Worm (Caenorhabditis elegans) whole organism, L3 larva: Measurements from ENCODE around the gene B0334.10.

Experiments
- R02D3.7 ChIP-seq: fragments of 150-350 bp; optimal IDR thresholded peaks from 2 replicates; lab custom pipeline; 2014; ENCODE audit warnings: missing biosample characterization, missing genetic modification characterization
- ZK546.5 ChIP-seq: sonication (generic microtip); optimal IDR thresholded peaks from 2 replicates; lab custom pipeline; 2017; ENCODE audit warnings: missing biosample characterization, missing genetic modification characterization
- aly-2 ChIP-seq: fragments of 150-350 bp; optimal IDR thresholded peaks from 2 replicates; lab custom pipeline; 2014; ENCODE audit warnings: missing biosample characterization, missing genetic modification characterization
- ama-1 ChIP-seq: fragments of 150-350 bp; optimal IDR thresholded peaks from 2 replicates; lab custom pipeline; 2018
- ceh-16 ChIP-seq: sonication (generic microtip); optimal IDR thresholded peaks from 2 replicates; lab custom pipeline; 2017; ENCODE audit warnings: missing biosample characterization, missing genetic modification characterization
- ceh-28 ChIP-seq: fragments of 150-350 bp; optimal IDR thresholded peaks from 2 replicates; lab custom pipeline; 2014; ENCODE audit warnings: missing biosample characterization, missing genetic modification reagents, missing genetic modification characterization
- ceh-82 ChIP-seq: fragments of 150-350 bp; optimal IDR thresholded peaks from 2 replicates; lab custom pipeline; 2014; ENCODE audit warnings: missing biosample characterization, missing genetic modification characterization
- ceh-9 ChIP-seq: sonication (generic microtip); optimal IDR thresholded peaks from 2 replicates; lab custom pipeline; 2018; ENCODE audit warnings: missing biosample characterization, missing genetic modification characterization
- daf-12 ChIP-seq: fragments of 150-350 bp; optimal IDR thresholded peaks from 2 replicates; lab custom pipeline; 2014; ENCODE audit warnings: missing biosample characterization, missing genetic modification reagents, missing genetic modification characterization
- egl-27 ChIP-seq: sonication (generic microtip); optimal IDR thresholded peaks from 4 replicates; lab custom pipeline; 2017; ENCODE audit warnings: missing biosample characterization, missing genetic modification reagents, missing genetic modification characterization
- egl-5 ChIP-seq: fragments of 150-350 bp; optimal IDR thresholded peaks from 2 replicates; lab custom pipeline; 2017; ENCODE audit warnings: missing biosample characterization, missing genetic modification reagents, missing genetic modification characterization, inconsistent platforms
- elt-1 ChIP-seq: fragments of 150-350 bp; optimal IDR thresholded peaks from 2 replicates; lab custom pipeline; 2014; ENCODE audit warnings: missing biosample characterization, missing genetic modification characterization
- elt-2 ChIP-seq: sonication (generic microtip); optimal IDR thresholded peaks from 2 replicates; lab custom pipeline; 2016; ENCODE audit warnings: missing genetic modification reagents, mild to moderate bottlenecking, missing genetic modification characterization, missing compliant biosample characterization
- elt-3 ChIP-seq, 3 experiments: fragments of 150-350 bp in 1 of 3; sonication (generic microtip) in 2 of 3; optimal IDR thresholded peaks; 2 replicates in 2 of 3; 4 replicates in 1 of 3; lab custom pipeline; 2014 to 2017; ENCODE audit warnings: missing biosample characterization in 3 of 3, missing genetic modification characterization in 3 of 3
- eor-1 ChIP-seq, 2 experiments: fragments of 150-350 bp; optimal IDR thresholded peaks; 2 replicates each; lab custom pipeline; 2014 to 2018; ENCODE audit warnings: missing biosample characterization in 2 of 2, missing genetic modification characterization in 2 of 2
- fkh-10 ChIP-seq: sonication (generic microtip); optimal IDR thresholded peaks from 2 replicates; lab custom pipeline; 2017; ENCODE audit warnings: missing biosample characterization, missing genetic modification reagents, missing genetic modification characterization
- fkh-2 ChIP-seq: fragments of 150-350 bp; optimal IDR thresholded peaks from 2 replicates; lab custom pipeline; 2014; ENCODE audit warnings: missing biosample characterization, missing genetic modification reagents, missing genetic modification characterization
- fos-1 ChIP-seq: fragments of 150-350 bp; optimal IDR thresholded peaks from 2 replicates; lab custom pipeline; 2014; ENCODE audit warnings: missing biosample characterization, missing genetic modification characterization
- hmg-11 ChIP-seq: sonication (generic microtip); optimal IDR thresholded peaks from 2 replicates; lab custom pipeline; 2016; ENCODE audit warnings: missing genetic modification characterization, missing compliant biosample characterization
- jun-1 ChIP-seq: fragments of 150-350 bp; optimal IDR thresholded peaks from 2 replicates; lab custom pipeline; 2014; ENCODE audit warnings: missing biosample characterization, missing genetic modification reagents, missing genetic modification characterization
- lin-15B ChIP-seq: fragments of 150-350 bp; optimal IDR thresholded peaks from 2 replicates; lab custom pipeline; 2014; ENCODE audit warnings: missing biosample characterization, missing genetic modification characterization
- lin-39 ChIP-seq: fragments of 150-350 bp; optimal IDR thresholded peaks from 2 replicates; lab custom pipeline; 2018; ENCODE audit warnings: missing biosample characterization, missing genetic modification reagents, missing genetic modification characterization
- lsy-12 ChIP-seq: sonication (generic microtip); optimal IDR thresholded peaks from 2 replicates; lab custom pipeline; 2016; ENCODE audit warnings: mild to moderate bottlenecking, missing genetic modification characterization, missing compliant biosample characterization
- mdl-1 ChIP-seq: fragments of 150-350 bp; optimal IDR thresholded peaks from 2 replicates; lab custom pipeline; 2014; ENCODE audit warnings: missing biosample characterization, missing genetic modification characterization
- mml-1 ChIP-seq: fragments of 150-350 bp; sonication (generic microtip); optimal IDR thresholded peaks from 3 replicates; lab custom pipeline; 2014; ENCODE audit warnings: missing biosample characterization, missing genetic modification characterization
- nfya-1 ChIP-seq: sonication (generic microtip); optimal IDR thresholded peaks from 2 replicates; lab custom pipeline; 2017; ENCODE audit warnings: missing genetic modification characterization, mild to moderate bottlenecking, missing compliant biosample characterization, antibody characterized with exemption, moderate library complexity; ENCODE audit not compliant: insufficient read depth
- nhr-11 ChIP-seq: fragments of 150-350 bp; optimal IDR thresholded peaks from 2 replicates; lab custom pipeline; 2014; ENCODE audit warnings: missing biosample characterization, missing genetic modification characterization
- nhr-12 ChIP-seq: fragments of 150-350 bp; optimal IDR thresholded peaks from 2 replicates; lab custom pipeline; 2014; ENCODE audit warnings: missing biosample characterization, missing genetic modification characterization
- nhr-23 ChIP-seq: fragments of 150-350 bp; optimal IDR thresholded peaks from 2 replicates; lab custom pipeline; 2014; ENCODE audit warnings: missing biosample characterization, missing genetic modification reagents, missing genetic modification characterization
- nhr-237 ChIP-seq: fragments of 150-350 bp; optimal IDR thresholded peaks from 2 replicates; lab custom pipeline; 2014; ENCODE audit warnings: missing biosample characterization, missing genetic modification characterization
- nhr-25 ChIP-seq: sonication (generic microtip); optimal IDR thresholded peaks from 2 replicates; lab custom pipeline; 2017; ENCODE audit warnings: missing biosample characterization, missing genetic modification characterization
- nhr-28 ChIP-seq: fragments of 150-350 bp; optimal IDR thresholded peaks from 2 replicates; lab custom pipeline; 2014; ENCODE audit warnings: missing biosample characterization, missing genetic modification characterization
- nhr-43 ChIP-seq: sonication (generic microtip); optimal IDR thresholded peaks from 2 replicates; lab custom pipeline; 2016; ENCODE audit warnings: mild to moderate bottlenecking, missing genetic modification characterization, missing compliant biosample characterization; ENCODE audit not compliant: poor library complexity, severe bottlenecking
- nhr-67 ChIP-seq: fragments of 150-350 bp; optimal IDR thresholded peaks from 2 replicates; lab custom pipeline; 2014; ENCODE audit warnings: missing biosample characterization, missing genetic modification characterization
- nhr-76 ChIP-seq: fragments of 150-350 bp; sonication (generic microtip); optimal IDR thresholded peaks from 5 replicates; lab custom pipeline; 2014; ENCODE audit warnings: missing biosample characterization, missing genetic modification characterization
- nhr-77 ChIP-seq: fragments of 150-350 bp; optimal IDR thresholded peaks from 2 replicates; lab custom pipeline; 2014; ENCODE audit warnings: missing biosample characterization, missing genetic modification characterization
- pha-4 ChIP-seq: fragments of 150-350 bp; optimal IDR thresholded peaks from 2 replicates; lab custom pipeline; 2014; ENCODE audit warnings: missing biosample characterization, missing genetic modification reagents, missing genetic modification characterization
- pqm-1 ChIP-seq: fragments of 150-350 bp; optimal IDR thresholded peaks from 2 replicates; lab custom pipeline; 2017; ENCODE audit warnings: missing biosample characterization, missing genetic modification characterization, inconsistent platforms
- sea-2 ChIP-seq: fragments of 150-350 bp; sonication (generic microtip); optimal IDR thresholded peaks from 4 replicates; lab custom pipeline; 2014; ENCODE audit warnings: missing biosample characterization, missing genetic modification reagents, missing genetic modification characterization
- skn-1 ChIP-seq: fragments of 150-350 bp; optimal IDR thresholded peaks from 2 replicates; lab custom pipeline; 2014; ENCODE audit warnings: missing biosample characterization, missing genetic modification characterization
- snpc-4 ChIP-seq: fragments of 150-350 bp; optimal IDR thresholded peaks from 2 replicates; lab custom pipeline; 2014; ENCODE audit warnings: missing biosample characterization, missing genetic modification characterization
- tbx-2 ChIP-seq: sonication (generic microtip); optimal IDR thresholded peaks from 2 replicates; lab custom pipeline; 2016; ENCODE audit warnings: mild to moderate bottlenecking, missing genetic modification characterization, missing compliant biosample characterization
- unc-39 ChIP-seq: sonication (generic microtip); optimal IDR thresholded peaks from 4 replicates; lab custom pipeline; 2017; ENCODE audit warnings: missing biosample characterization, missing genetic modification characterization
- unc-62 ChIP-seq: fragments of 150-350 bp; sonication (generic microtip); optimal IDR thresholded peaks from 4 replicates; lab custom pipeline; 2014; ENCODE audit warnings: missing biosample characterization, missing genetic modification reagents, missing genetic modification characterization
- zag-1 ChIP-seq: fragments of 150-350 bp; optimal IDR thresholded peaks from 2 replicates; lab custom pipeline; 2014; ENCODE audit warnings: missing biosample characterization, missing genetic modification characterization
- ztf-11 ChIP-seq: fragments of 150-350 bp; optimal IDR thresholded peaks from 2 replicates; lab custom pipeline; 2014; ENCODE audit warnings: missing biosample characterization, missing genetic modification characterization
- ztf-4 ChIP-seq: fragments of 150-350 bp; optimal IDR thresholded peaks from 2 replicates; lab custom pipeline; 2014; ENCODE audit warnings: missing biosample characterization, missing genetic modification characterization

The B0334.10 gene

ce11 chrII:11545952-11546325 is 27.7 kb downstream of the B0334.10 start:
- TF ChIP-seq ceh-9 (tag; lab: Kevin White, UChicago), result no peak
- no peak for TF ChIP-seq ztf-11
- TF ChIP-seq nhr-77 (tag; lab: Kevin White, UChicago), result no peak
- TF ChIP-seq ceh-16 (tag; lab: Kevin White, UChicago), result no peak
- no peak for TF ChIP-seq daf-12 (tag; lab: Kevin White, UChicago)
- no peak for TF ChIP-seq egl-5
- TF ChIP-seq nhr-25 (tag; lab: Kevin White, UChicago), result no peak

- TF ChIP-seq jun-1 (tag; lab: Kevin White, UChicago), result no peak
- peak; percentile 96 for TF ChIP-seq nhr-25 (tag; lab: Kevin White, UChicago)
- peak; percentile 92 for TF ChIP-seq ztf-4 (tag; lab: Kevin White, UChicago)
- no peak for TF ChIP-seq R02D3.7
- TF ChIP-seq fos-1 (tag; lab: Kevin White, UChicago), result peak; percentile 66
- no peak for TF ChIP-seq ZK546.5
- peak; percentile 7 for TF ChIP-seq unc-62 (GFP tag; lab: Kevin White, UChicago)
- TF ChIP-seq fkh-2 (tag; lab: Kevin White, UChicago), result no peak
- no peak for TF ChIP-seq nhr-77 (tag; lab: Kevin White, UChicago)
- no peak for TF ChIP-seq ceh-9 (tag; lab: Kevin White, UChicago)
- TF ChIP-seq mdl-1 (tag; lab: Kevin White, UChicago), result peak; percentile 32
- TF ChIP-seq fkh-10, result no peak
- no peak for TF ChIP-seq ztf-11
- no peak for TF ChIP-seq daf-12 (tag; lab: Kevin White, UChicago)
- no peak for TF ChIP-seq hmg-11
- TF ChIP-seq nhr-76 (tag; lab: Kevin White, UChicago), result no peak
- no peak for TF ChIP-seq mml-1 (tag; lab: Kevin White, UChicago)
- peak; percentile 16 for TF ChIP-seq ceh-28 (tag; lab: Kevin White, UChicago)
- TF ChIP-seq nhr-67 (tag; lab: Kevin White, UChicago), result no peak
- TF ChIP-seq nhr-23 (tag; lab: Kevin White, UChicago), result peak; percentile 73
- TF ChIP-seq elt-2 (tag; lab: Kevin White, UChicago), result peak; percentile 70
- no peak for TF ChIP-seq nhr-28 (tag; lab: Kevin White, UChicago)
- peak; percentile 100 for TF ChIP-seq ama-1 (lab: Kevin White, UChicago)
- TF ChIP-seq eor-1 (tag; optimal IDR thresholded peaks at IDR 0.05; lab: Kevin White, UChicago), result no peak
- TF ChIP-seq lin-39 (tag; lab: Kevin White, UChicago), result peak; percentile 21
- TF ChIP-seq ceh-16 (tag; lab: Kevin White, UChicago), result peak; percentile 75
- peak; percentile 67 for TF ChIP-seq nfya-1 (tag; lab: Kevin White, UChicago)
- peak; percentile 54 for TF ChIP-seq lsy-12 (tag; lab: Kevin White, UChicago)
- no peak for TF ChIP-seq nhr-12 (tag; lab: Kevin White, UChicago)
- TF ChIP-seq pha-4 (tag; lab: Kevin White, UChicago), result peak; percentile 52
- no peak for TF ChIP-seq ceh-82 (tag; lab: Kevin White, UChicago)
- TF ChIP-seq lin-15B, result no peak
- peak; percentile 32 for TF ChIP-seq nhr-43 (tag; lab: Kevin White, UChicago)
- no peak for TF ChIP-seq unc-39 (tag; lab: Kevin White, UChicago)
- peak; percentile 5 for TF ChIP-seq skn-1 (tag; lab: Kevin White, UChicago)
- no peak for TF ChIP-seq pqm-1 (tag; lab: Kevin White, UChicago)
- peak; percentile 65 for TF ChIP-seq tbx-2 (tag; lab: Kevin White, UChicago)
- no peak for TF ChIP-seq zag-1
- peak; percentile 2 for TF ChIP-seq egl-5
- no peak for TF ChIP-seq sea-2 (GFP tag; lab: Kevin White, UChicago)
- TF ChIP-seq nhr-11 (tag; lab: Kevin White, UChicago), result no peak
- TF ChIP-seq snpc-4, result peak; percentile 39
- no peak for TF ChIP-seq egl-27
- peak in 1 of 3 experiments; percentile 28 for TF ChIP-seq elt-3 (tag; optimal IDR thresholded peaks at IDR 0.05; lab: Kevin White, UChicago)
- TF ChIP-seq nhr-237 (tag; lab: Kevin White, UChicago), result no peak
- peak; percentile 1 for TF ChIP-seq elt-1 (tag; lab: Kevin White, UChicago)
- no peak for TF ChIP-seq aly-2
Observed at ce11 chrII:11547254-11547687, 29.0 kb downstream of the B0334.10 start, which contains the start of gene F54D5.7. F54D5.7 (plus strand) TSS chrII:11547517.
